Worm (Caenorhabditis elegans): ENCODE measurements around the gene K02E10.7.

K02E10.7 gene

DNA sequence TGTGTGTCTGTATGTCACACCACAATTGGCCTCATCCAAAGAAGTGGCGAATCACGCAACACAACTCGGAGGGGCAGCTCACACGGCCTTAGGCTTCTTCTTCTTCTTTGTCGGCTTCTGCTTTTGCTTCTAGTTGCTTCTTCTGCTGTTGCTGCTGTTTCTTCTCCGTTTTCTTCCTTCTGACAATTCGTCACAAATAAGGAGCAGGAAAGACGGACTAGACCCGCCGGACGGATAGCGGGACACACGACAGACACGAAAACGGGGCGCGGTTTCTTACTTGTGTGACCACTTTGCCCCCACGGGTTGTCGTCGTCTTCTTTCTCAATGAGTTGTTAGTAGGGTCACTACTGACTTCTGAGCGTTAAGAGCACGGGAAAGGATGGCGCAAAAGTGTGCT, 52.2 kb downstream of the K02E10.7 start:
- no peak for TF ChIP-seq sptf-2 (GFP tag; optimal IDR thresholded peaks at IDR 0.05)
- TF ChIP-seq K12H6.12 (tag; optimal IDR thresholded peaks at IDR 0.05), result peak; percentile 0
- TF ChIP-seq nfyb-1 (GFP tag; IDR thresholded peaks at IDR 0.05), result no peak
- TF ChIP-seq mxl-1 (tag; optimal IDR thresholded peaks at IDR 0.05), result no peak
- no peak for TF ChIP-seq let-607 (tag; optimal IDR thresholded peaks at IDR 0.05)
- no peak for TF ChIP-seq ztf-22 (GFP tag; optimal IDR thresholded peaks at IDR 0.05)
- no peak for TF ChIP-seq aptf-3 (GFP tag; IDR thresholded peaks at IDR 0.05)
- TF ChIP-seq ZK185.1 (tag; optimal IDR thresholded peaks at IDR 0.05; ENCODE audit: poor library complexity, severe bottlenecking), result no peak

DNA sequence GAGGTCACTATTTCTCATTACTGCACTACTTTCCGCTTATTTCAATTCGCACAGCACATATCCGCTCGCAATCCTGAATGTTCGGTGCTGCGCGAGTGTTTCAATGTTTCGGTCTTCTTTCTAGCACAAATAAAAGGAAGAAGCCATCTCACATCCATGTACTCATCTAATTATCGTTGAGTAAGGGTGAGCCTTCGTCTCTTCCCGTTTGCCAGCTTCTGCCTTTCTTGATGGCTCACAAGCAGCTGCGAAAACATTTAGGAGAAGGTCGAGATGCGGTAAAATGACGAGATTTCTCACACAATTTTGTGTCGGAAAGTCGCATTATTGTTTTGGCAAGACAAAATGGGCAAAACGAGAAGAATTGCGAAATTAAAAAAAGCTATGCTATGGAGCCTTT, 53.4 kb downstream of the K02E10.7 start:
- TF ChIP-seq cebp-1 (GFP tag; IDR thresholded peaks at IDR 0.05) (no peak), cebp-1 (tag; optimal IDR thresholded peaks at IDR 0.05) (peak; percentile 10), lir-1 (GFP tag; conservative IDR thresholded peaks at IDR 0.05) (no peak)

DNA sequence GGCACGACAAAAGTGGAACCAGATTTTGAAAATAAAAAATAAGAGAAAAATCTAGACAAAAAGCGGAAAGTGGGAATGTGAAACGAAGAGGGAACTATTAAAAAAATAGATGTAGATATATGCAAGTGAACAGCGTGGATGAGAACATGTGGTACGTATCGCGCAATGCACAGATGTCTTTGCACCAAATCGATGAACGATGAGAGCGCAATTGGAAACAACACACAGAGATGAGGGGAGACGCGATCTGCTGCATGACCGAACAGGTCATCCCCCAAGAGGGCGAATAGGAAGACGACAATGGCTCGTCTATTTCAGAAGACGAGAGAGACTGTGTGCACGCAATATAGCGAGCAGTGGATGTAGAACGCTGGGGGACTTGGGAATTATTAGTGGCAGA, 55.6 kb downstream of the K02E10.7 start:
- TF ChIP-seq lin-54 (GFP tag; optimal IDR thresholded peaks at IDR 0.05), result no peak
- TF ChIP-seq dox-1 (GFP tag; IDR thresholded peaks at IDR 0.05), result no peak
- no peak for TF ChIP-seq let-607 (tag; optimal IDR thresholded peaks at IDR 0.05)
- TF ChIP-seq snpc-4 (GFP tag; optimal IDR thresholded peaks at IDR 0.05), result no peak
- TF ChIP-seq snpc-4 (tag; optimal IDR thresholded peaks at IDR 0.05), result no peak
- no peak for TF ChIP-seq rcor-1 (GFP tag; IDR thresholded peaks at IDR 0.05)
- TF ChIP-seq tbp1 (GFP tag; optimal IDR thresholded peaks at IDR 0.05), result no peak

DNA sequence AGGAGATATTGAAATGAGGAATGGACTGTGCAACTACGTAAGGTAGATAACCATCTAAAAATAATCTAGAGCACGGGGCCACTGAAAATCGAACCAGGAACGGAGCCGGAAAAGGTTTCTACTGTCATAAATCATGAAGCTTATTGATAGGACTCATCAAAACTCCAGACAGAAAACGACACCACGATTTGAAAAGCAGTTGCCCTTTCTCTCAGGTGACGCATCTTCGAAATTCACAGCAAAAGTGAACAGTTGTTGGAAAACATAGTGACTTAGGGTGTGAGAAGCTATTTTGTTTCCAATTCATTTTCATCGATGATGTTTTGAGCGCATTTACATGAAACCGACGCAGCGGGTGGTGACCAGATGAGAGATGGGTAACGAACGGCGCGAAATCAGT, 56.1 kb downstream of the K02E10.7 start:
- no peak for TF ChIP-seq bed-1 (GFP tag; IDR thresholded peaks at IDR 0.05)
- TF ChIP-seq attf-6 (GFP tag; IDR thresholded peaks at IDR 0.05), result no peak
- no peak for TF ChIP-seq let-607 (tag; optimal IDR thresholded peaks at IDR 0.05)
- TF ChIP-seq ceh-79 (tag; optimal IDR thresholded peaks at IDR 0.05), result no peak
- TF ChIP-seq zfh-2 (GFP tag; conservative IDR thresholded peaks at IDR 0.05), result no peak
- no peak for TF ChIP-seq Y56A3A.18 (GFP tag; IDR thresholded peaks at IDR 0.05)
- TF ChIP-seq fkh-3 (tag; optimal IDR thresholded peaks at IDR 0.05), result no peak
- no peak for TF ChIP-seq ceh-58 (GFP tag; IDR thresholded peaks at IDR 0.05)
- no peak for TF ChIP-seq F10E7.11 (tag; optimal IDR thresholded peaks at IDR 0.05)
- no peak for TF ChIP-seq egl-44 (GFP tag; IDR thresholded peaks at IDR 0.05)
- no peak for TF ChIP-seq dpff-1 (tag; optimal IDR thresholded peaks at IDR 0.05)
- no peak for TF ChIP-seq ceh-40 (GFP tag; IDR thresholded peaks at IDR 0.05)
- TF ChIP-seq dpl-1 (GFP tag; optimal IDR thresholded peaks at IDR 0.05), result no peak
- no peak for TF ChIP-seq F52B5.7 (tag; optimal IDR thresholded peaks at IDR 0.05)
- no peak for TF ChIP-seq nhr-80 (tag; optimal IDR thresholded peaks at IDR 0.05)
- no peak for TF ChIP-seq sdz-38 (tag; optimal IDR thresholded peaks at IDR 0.05)
- no peak for TF ChIP-seq B0019.2 (GFP tag; conservative IDR thresholded peaks at IDR 0.05)
- TF ChIP-seq K12H6.12 (tag; optimal IDR thresholded peaks at IDR 0.05), result no peak

DNA sequence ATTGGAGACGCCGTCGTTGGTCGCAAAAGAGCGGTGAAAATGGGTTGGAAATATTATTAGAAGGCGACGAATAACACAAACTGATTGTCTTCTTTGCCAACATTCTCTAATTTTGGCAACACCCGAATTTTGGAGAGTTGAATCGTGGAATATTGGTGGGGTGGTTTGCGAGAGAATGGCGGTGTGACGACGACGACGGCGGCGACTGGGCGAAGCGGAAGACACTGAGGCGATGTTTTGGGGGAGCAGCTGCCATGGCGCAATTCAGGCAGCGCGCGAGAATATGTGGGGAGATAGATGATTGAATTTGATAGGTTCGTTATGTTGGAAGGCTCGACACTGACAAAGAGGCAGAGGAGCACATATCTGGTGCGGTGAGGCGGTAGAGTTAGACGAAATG, 57.4 kb downstream of the K02E10.7 start:
- TF ChIP-seq zfh-2 (GFP tag; conservative IDR thresholded peaks at IDR 0.05) (peak; percentile 78), madf-8 (GFP tag; conservative IDR thresholded peaks at IDR 0.05) (no peak), Y79H2A.3 (GFP tag; conservative IDR thresholded peaks at IDR 0.05) (no peak), F23B12.7 (tag; optimal IDR thresholded peaks at IDR 0.05; ENCODE audit: insufficient read depth) (no peak)
